Worm (Caenorhabditis elegans) whole organism, midembryonic: ENCODE data around the gene gcy-18.

Experiments used
- cog-1 ChIP-seq: sonication (generic microtip); optimal IDR thresholded peaks from 2 replicates; lab custom pipeline; 2016; ENCODE audit warnings: missing genetic modification characterization, missing compliant biosample characterization
- klf-2 ChIP-seq: fragments of 200-800 bp; sonication (Bioruptor generic); conservative IDR thresholded peaks from 2 replicates; pipeline ENCODE4 v1.3.6; 2022; ENCODE audit warnings: missing genetic modification reagents, missing genetic modification characterization, missing compliant biosample characterization
- med-1 ChIP-seq: sonication (generic microtip); optimal IDR thresholded peaks from 2 replicates; lab custom pipeline; 2017; ENCODE audit warnings: missing genetic modification characterization, mild to moderate bottlenecking, missing compliant biosample characterization, antibody characterized with exemption, missing genetic modification reagents; ENCODE audit not compliant: insufficient read depth
- ref-1 ChIP-seq: fragments of 200-800 bp; sonication (Bioruptor generic); conservative IDR thresholded peaks from 2 replicates; pipeline ENCODE4 v1.3.6; 2022; ENCODE audit warnings: missing genetic modification reagents, missing genetic modification characterization, missing compliant biosample characterization

DNA sequence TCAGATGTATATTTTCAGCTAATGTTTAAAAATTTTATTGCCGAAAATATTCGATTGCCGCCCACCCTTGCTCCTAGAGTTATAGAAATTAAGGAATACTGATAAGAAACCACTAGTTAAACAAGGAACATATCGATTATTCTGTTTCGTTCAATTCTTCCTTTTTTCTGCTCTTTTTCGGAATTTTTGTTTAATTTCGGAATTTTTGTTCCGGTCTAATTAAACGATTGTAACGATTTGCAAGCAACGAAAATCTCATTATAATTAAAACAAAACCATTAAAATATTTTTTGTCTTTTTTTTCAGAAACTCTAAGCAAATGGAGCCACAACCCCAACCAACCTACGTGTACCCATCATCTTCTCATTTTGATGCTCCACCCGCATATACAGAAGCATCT, 32.3 kb downstream of the gcy-18 start, which contains the start of gene K08D8.1:
- TF ChIP-seq klf-2 (GFP tag; lab: Robert Waterston, UW) (no peak), ref-1 (no peak), med-1 (GFP tag; lab: Kevin White, UChicago) (no peak), cog-1 (tag; lab: Kevin White, UChicago) (no peak)
